Fruit fly (Drosophila melanogaster): Measurements from ENCODE around the gene cact.

The cact gene

dm6 chr2L:16270667-16271485 lies 55.1 kb downstream of the cact start (continued):
- TF ChIP-seq CG8281 (tag; optimal IDR thresholded peaks at IDR 0.05), result no peak
- no peak for TF ChIP-seq cwo (GFP tag; optimal IDR thresholded peaks at IDR 0.05)
- no peak for TF ChIP-seq CG3726 (GFP tag; IDR thresholded peaks at IDR 0.05)
- peak; percentile 4 for TF ChIP-seq CG10147 (GFP tag; optimal IDR thresholded peaks at IDR 0.05)
- TF ChIP-seq Fer2 (tag; optimal IDR thresholded peaks at IDR 0.05), result no peak
- TF ChIP-seq CG11085 (GFP tag; IDR thresholded peaks at IDR 0.05), result no peak
- TF ChIP-seq nom (GFP tag; optimal IDR thresholded peaks at IDR 0.05), result no peak
- TF ChIP-seq CG2129 (GFP tag; IDR thresholded peaks at IDR 0.05; ENCODE audit: partially characterized antibody), result no peak
- peak; percentile 1 for TF ChIP-seq caup (GFP tag; optimal IDR thresholded peaks at IDR 0.05; ENCODE audit: severe bottlenecking)
- TF ChIP-seq CG1832 (GFP tag; optimal IDR thresholded peaks at IDR 0.05), result no peak
- TF ChIP-seq Sin3A (optimal IDR thresholded peaks at IDR 0.05), result no peak
- TF ChIP-seq TFAM (GFP tag; optimal IDR thresholded peaks at IDR 0.05), result no peak
- no peak for TF ChIP-seq cato (GFP tag; optimal IDR thresholded peaks at IDR 0.05; ENCODE audit: borderline replicate concordance)
- no peak for TF ChIP-seq gro (GFP tag; optimal IDR thresholded peaks at IDR 0.05)
- no peak for TF ChIP-seq CG8924 (tag; optimal IDR thresholded peaks at IDR 0.05)
- no peak for TF ChIP-seq NC2α (GFP tag; optimal IDR thresholded peaks at IDR 0.05)
- TF ChIP-seq CG14014 (GFP tag; IDR thresholded peaks at IDR 0.05), result no peak
- no peak for TF ChIP-seq H2.0 (GFP tag; IDR thresholded peaks at IDR 0.05)
- TF ChIP-seq fd64A (GFP tag; optimal IDR thresholded peaks at IDR 0.05), result no peak
- no peak for TF ChIP-seq stwl (tag; optimal IDR thresholded peaks at IDR 0.05)
- TF ChIP-seq Dip3 (GFP tag; optimal IDR thresholded peaks at IDR 0.05), result peak; percentile 37
- TF ChIP-seq CG3995 (GFP tag; optimal IDR thresholded peaks at IDR 0.05), result peak; percentile 0
- TF ChIP-seq gce (GFP tag; IDR thresholded peaks at IDR 0.05), result no peak
- TF ChIP-seq en (GFP tag; optimal IDR thresholded peaks at IDR 0.05), result no peak
- no peak for TF ChIP-seq CG15479 (GFP tag; optimal IDR thresholded peaks at IDR 0.05)
- peak; percentile 0 for TF ChIP-seq CG12659 (GFP tag; optimal IDR thresholded peaks at IDR 0.05)
- TF ChIP-seq CG18011 (GFP tag; optimal IDR thresholded peaks at IDR 0.05), result peak; percentile 16
- no peak for TF ChIP-seq nerfin-2 (GFP tag; IDR thresholded peaks at IDR 0.05; ENCODE audit: partially characterized antibody)
- TF ChIP-seq CG4360 (GFP tag; IDR thresholded peaks at IDR 0.05), result no peak
- peak; percentile 30 for TF ChIP-seq zfh2 (GFP tag; optimal IDR thresholded peaks at IDR 0.05)
- TF ChIP-seq CG3163 (GFP tag; optimal IDR thresholded peaks at IDR 0.05), result no peak
- TF ChIP-seq crc (GFP tag; optimal IDR thresholded peaks at IDR 0.05), result no peak
- no peak for TF ChIP-seq kay (GFP tag; optimal IDR thresholded peaks at IDR 0.05)
- TF ChIP-seq gcm2 (GFP tag; optimal IDR thresholded peaks at IDR 0.05), result no peak
- TF ChIP-seq CG14441 (GFP tag; IDR thresholded peaks at IDR 0.05), result no peak
- no peak for TF ChIP-seq E2f2 (GFP tag; IDR thresholded peaks at IDR 0.05)
- TF ChIP-seq CG13123 (GFP tag; optimal IDR thresholded peaks at IDR 0.05), result no peak
- no peak for TF ChIP-seq CG30020 (tag; optimal IDR thresholded peaks at IDR 0.05)
- TF ChIP-seq z (GFP tag; IDR thresholded peaks at IDR 0.05), result no peak
- no peak for TF ChIP-seq gsb (GFP tag; IDR thresholded peaks at IDR 0.05)
- TF ChIP-seq ato (GFP tag; IDR thresholded peaks at IDR 0.05; ENCODE audit: partially characterized antibody), result no peak
- TF ChIP-seq lola (GFP tag; optimal IDR thresholded peaks at IDR 0.05), result no peak
- TF ChIP-seq Adf1 (GFP tag; IDR thresholded peaks at IDR 0.05), result no peak
- TF ChIP-seq corto (GFP tag; optimal IDR thresholded peaks at IDR 0.05), result peak; percentile 45
- TF ChIP-seq CTCF (GFP tag; optimal IDR thresholded peaks at IDR 0.05), result no peak
- no peak for TF ChIP-seq inv (GFP tag; IDR thresholded peaks at IDR 0.05; ENCODE audit: partially characterized antibody)
- TF ChIP-seq ind (GFP tag; optimal IDR thresholded peaks at IDR 0.05), result peak; percentile 43
- no peak for TF ChIP-seq HLH3B (GFP tag; IDR thresholded peaks at IDR 0.05)
- no peak for TF ChIP-seq CG10979 (tag; optimal IDR thresholded peaks at IDR 0.05)
- no peak for TF ChIP-seq CG4854 (GFP tag; optimal IDR thresholded peaks at IDR 0.05)

All from whole organism, embryonic.